Worm (Caenorhabditis elegans) whole organism, L3 larva: ENCODE measurements around the gene Y53F4B.27.
A peak's percentile ranks its signal among the peaks of the same experiment; 100 is the strongest.

Experiments used
- R02D3.7 ChIP-seq: fragments of 150-350 bp; optimal IDR thresholded peaks from 2 replicates; lab custom pipeline; 2014; ENCODE audit warnings: missing biosample characterization, missing genetic modification characterization
- ZK546.5 ChIP-seq: sonication (generic microtip); optimal IDR thresholded peaks from 2 replicates; lab custom pipeline; 2017; ENCODE audit warnings: missing biosample characterization, missing genetic modification characterization
- aly-2 ChIP-seq: fragments of 150-350 bp; optimal IDR thresholded peaks from 2 replicates; lab custom pipeline; 2014; ENCODE audit warnings: missing biosample characterization, missing genetic modification characterization
- ama-1 ChIP-seq: fragments of 150-350 bp; optimal IDR thresholded peaks from 2 replicates; lab custom pipeline; 2018
- ceh-16 ChIP-seq: sonication (generic microtip); optimal IDR thresholded peaks from 2 replicates; lab custom pipeline; 2017; ENCODE audit warnings: missing biosample characterization, missing genetic modification characterization
- ceh-28 ChIP-seq: fragments of 150-350 bp; optimal IDR thresholded peaks from 2 replicates; lab custom pipeline; 2014; ENCODE audit warnings: missing biosample characterization, missing genetic modification reagents, missing genetic modification characterization
- ceh-82 ChIP-seq: fragments of 150-350 bp; optimal IDR thresholded peaks from 2 replicates; lab custom pipeline; 2014; ENCODE audit warnings: missing biosample characterization, missing genetic modification characterization
- ceh-9 ChIP-seq: sonication (generic microtip); optimal IDR thresholded peaks from 2 replicates; lab custom pipeline; 2018; ENCODE audit warnings: missing biosample characterization, missing genetic modification characterization
- daf-12 ChIP-seq: fragments of 150-350 bp; optimal IDR thresholded peaks from 2 replicates; lab custom pipeline; 2014; ENCODE audit warnings: missing biosample characterization, missing genetic modification reagents, missing genetic modification characterization
- egl-27 ChIP-seq: sonication (generic microtip); optimal IDR thresholded peaks from 4 replicates; lab custom pipeline; 2017; ENCODE audit warnings: missing biosample characterization, missing genetic modification reagents, missing genetic modification characterization
- egl-5 ChIP-seq: fragments of 150-350 bp; optimal IDR thresholded peaks from 2 replicates; lab custom pipeline; 2017; ENCODE audit warnings: missing biosample characterization, missing genetic modification reagents, missing genetic modification characterization, inconsistent platforms
- elt-1 ChIP-seq: fragments of 150-350 bp; optimal IDR thresholded peaks from 2 replicates; lab custom pipeline; 2014; ENCODE audit warnings: missing biosample characterization, missing genetic modification characterization
- elt-2 ChIP-seq: sonication (generic microtip); optimal IDR thresholded peaks from 2 replicates; lab custom pipeline; 2016; ENCODE audit warnings: missing genetic modification reagents, mild to moderate bottlenecking, missing genetic modification characterization, missing compliant biosample characterization
- elt-3 ChIP-seq, 3 experiments: fragments of 150-350 bp in 1 of 3; sonication (generic microtip) in 2 of 3; optimal IDR thresholded peaks; 2 replicates in 2 of 3; 4 replicates in 1 of 3; lab custom pipeline; 2014 to 2017; ENCODE audit warnings: missing biosample characterization in 3 of 3, missing genetic modification characterization in 3 of 3
- fkh-10 ChIP-seq: sonication (generic microtip); optimal IDR thresholded peaks from 2 replicates; lab custom pipeline; 2017; ENCODE audit warnings: missing biosample characterization, missing genetic modification reagents, missing genetic modification characterization
- fkh-2 ChIP-seq: fragments of 150-350 bp; optimal IDR thresholded peaks from 2 replicates; lab custom pipeline; 2014; ENCODE audit warnings: missing biosample characterization, missing genetic modification reagents, missing genetic modification characterization
- jun-1 ChIP-seq: fragments of 150-350 bp; optimal IDR thresholded peaks from 2 replicates; lab custom pipeline; 2014; ENCODE audit warnings: missing biosample characterization, missing genetic modification reagents, missing genetic modification characterization
- lin-39 ChIP-seq: fragments of 150-350 bp; optimal IDR thresholded peaks from 2 replicates; lab custom pipeline; 2018; ENCODE audit warnings: missing biosample characterization, missing genetic modification reagents, missing genetic modification characterization
- mdl-1 ChIP-seq: fragments of 150-350 bp; optimal IDR thresholded peaks from 2 replicates; lab custom pipeline; 2014; ENCODE audit warnings: missing biosample characterization, missing genetic modification characterization
- mml-1 ChIP-seq: fragments of 150-350 bp; sonication (generic microtip); optimal IDR thresholded peaks from 3 replicates; lab custom pipeline; 2014; ENCODE audit warnings: missing biosample characterization, missing genetic modification characterization
- nfya-1 ChIP-seq: sonication (generic microtip); optimal IDR thresholded peaks from 2 replicates; lab custom pipeline; 2017; ENCODE audit warnings: missing genetic modification characterization, mild to moderate bottlenecking, missing compliant biosample characterization, antibody characterized with exemption, moderate library complexity; ENCODE audit not compliant: insufficient read depth
- nhr-11 ChIP-seq: fragments of 150-350 bp; optimal IDR thresholded peaks from 2 replicates; lab custom pipeline; 2014; ENCODE audit warnings: missing biosample characterization, missing genetic modification characterization
- nhr-12 ChIP-seq: fragments of 150-350 bp; optimal IDR thresholded peaks from 2 replicates; lab custom pipeline; 2014; ENCODE audit warnings: missing biosample characterization, missing genetic modification characterization
- nhr-23 ChIP-seq: fragments of 150-350 bp; optimal IDR thresholded peaks from 2 replicates; lab custom pipeline; 2014; ENCODE audit warnings: missing biosample characterization, missing genetic modification reagents, missing genetic modification characterization
- nhr-237 ChIP-seq: fragments of 150-350 bp; optimal IDR thresholded peaks from 2 replicates; lab custom pipeline; 2014; ENCODE audit warnings: missing biosample characterization, missing genetic modification characterization
- nhr-25 ChIP-seq: sonication (generic microtip); optimal IDR thresholded peaks from 2 replicates; lab custom pipeline; 2017; ENCODE audit warnings: missing biosample characterization, missing genetic modification characterization
- nhr-28 ChIP-seq: fragments of 150-350 bp; optimal IDR thresholded peaks from 2 replicates; lab custom pipeline; 2014; ENCODE audit warnings: missing biosample characterization, missing genetic modification characterization
- nhr-43 ChIP-seq: sonication (generic microtip); optimal IDR thresholded peaks from 2 replicates; lab custom pipeline; 2016; ENCODE audit warnings: mild to moderate bottlenecking, missing genetic modification characterization, missing compliant biosample characterization; ENCODE audit not compliant: poor library complexity, severe bottlenecking
- nhr-76 ChIP-seq: fragments of 150-350 bp; sonication (generic microtip); optimal IDR thresholded peaks from 5 replicates; lab custom pipeline; 2014; ENCODE audit warnings: missing biosample characterization, missing genetic modification characterization
- nhr-77 ChIP-seq: fragments of 150-350 bp; optimal IDR thresholded peaks from 2 replicates; lab custom pipeline; 2014; ENCODE audit warnings: missing biosample characterization, missing genetic modification characterization
- pha-4 ChIP-seq: fragments of 150-350 bp; optimal IDR thresholded peaks from 2 replicates; lab custom pipeline; 2014; ENCODE audit warnings: missing biosample characterization, missing genetic modification reagents, missing genetic modification characterization
- pqm-1 ChIP-seq: fragments of 150-350 bp; optimal IDR thresholded peaks from 2 replicates; lab custom pipeline; 2017; ENCODE audit warnings: missing biosample characterization, missing genetic modification characterization, inconsistent platforms
- sea-2 ChIP-seq: fragments of 150-350 bp; sonication (generic microtip); optimal IDR thresholded peaks from 4 replicates; lab custom pipeline; 2014; ENCODE audit warnings: missing biosample characterization, missing genetic modification reagents, missing genetic modification characterization
- skn-1 ChIP-seq: fragments of 150-350 bp; optimal IDR thresholded peaks from 2 replicates; lab custom pipeline; 2014; ENCODE audit warnings: missing biosample characterization, missing genetic modification characterization
- snpc-4 ChIP-seq: fragments of 150-350 bp; optimal IDR thresholded peaks from 2 replicates; lab custom pipeline; 2014; ENCODE audit warnings: missing biosample characterization, missing genetic modification characterization
- tbx-2 ChIP-seq: sonication (generic microtip); optimal IDR thresholded peaks from 2 replicates; lab custom pipeline; 2016; ENCODE audit warnings: mild to moderate bottlenecking, missing genetic modification characterization, missing compliant biosample characterization
- unc-39 ChIP-seq: sonication (generic microtip); optimal IDR thresholded peaks from 4 replicates; lab custom pipeline; 2017; ENCODE audit warnings: missing biosample characterization, missing genetic modification characterization
- zag-1 ChIP-seq: fragments of 150-350 bp; optimal IDR thresholded peaks from 2 replicates; lab custom pipeline; 2014; ENCODE audit warnings: missing biosample characterization, missing genetic modification characterization
- ztf-11 ChIP-seq: fragments of 150-350 bp; optimal IDR thresholded peaks from 2 replicates; lab custom pipeline; 2014; ENCODE audit warnings: missing biosample characterization, missing genetic modification characterization
- ztf-4 ChIP-seq: fragments of 150-350 bp; optimal IDR thresholded peaks from 2 replicates; lab custom pipeline; 2014; ENCODE audit warnings: missing biosample characterization, missing genetic modification characterization

Y53F4B.27 gene

DNA sequence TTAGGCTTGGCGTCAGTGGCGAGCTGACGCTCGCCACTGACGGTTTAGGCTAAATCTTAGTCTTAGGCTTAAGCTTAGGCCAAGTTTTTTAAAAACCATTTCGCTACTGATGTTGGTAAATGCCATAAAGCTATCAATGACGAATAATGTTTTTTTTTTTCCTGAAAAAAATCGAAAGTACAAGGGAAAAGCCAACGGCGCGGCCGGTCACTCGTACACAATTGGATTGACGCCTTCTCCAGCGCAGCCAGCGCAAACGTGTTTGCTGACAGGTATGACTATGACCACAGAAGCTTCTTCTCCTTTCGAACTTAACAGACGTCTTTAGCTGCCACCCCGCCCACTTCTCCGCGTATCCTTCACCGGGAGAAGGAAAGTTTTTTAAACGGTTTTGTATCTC, at the start of gene Y53F4B.27:
TSS of gene Y53F4B.27 (plus strand) at position 301 of the 400 bp plus-strand sequence.
- TF ChIP-seq tbx-2 (tag; lab: Kevin White, UChicago), result no peak
- no peak for TF ChIP-seq ztf-11 (tag; lab: Kevin White, UChicago)
- TF ChIP-seq nhr-23 (tag; lab: Kevin White, UChicago), result no peak
- no peak for TF ChIP-seq nhr-237 (tag; lab: Kevin White, UChicago)

DNA sequence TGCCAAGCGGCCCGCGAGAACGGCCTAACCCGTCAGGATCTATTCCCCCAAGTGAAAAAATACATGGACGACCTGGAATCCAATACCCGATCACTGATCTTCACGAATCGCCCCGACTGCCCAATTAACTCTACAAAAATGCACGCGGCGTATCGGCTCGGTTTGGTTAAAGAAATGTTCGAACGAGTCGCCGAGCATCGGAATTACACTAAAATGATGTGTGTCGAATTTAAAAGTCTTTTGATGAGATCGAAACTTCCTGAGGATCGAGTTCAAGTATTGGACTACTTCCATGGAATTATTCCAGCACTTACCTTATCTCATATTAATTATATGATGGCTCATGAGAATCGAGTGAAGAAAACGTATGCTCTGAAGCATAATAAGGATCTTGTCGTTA, 38.5 kb upstream of the Y53F4B.27 start:
- TF ChIP-seq nhr-76 (tag; lab: Kevin White, UChicago) (no peak), nfya-1 (tag; lab: Kevin White, UChicago) (no peak), aly-2 (tag; lab: Kevin White, UChicago) (no peak), elt-2 (no peak), egl-27 (tag; lab: Kevin White, UChicago) (no peak), tbx-2 (tag; lab: Kevin White, UChicago) (no peak), nhr-12 (tag; lab: Kevin White, UChicago) (no peak), nhr-11 (tag; lab: Kevin White, UChicago) (no peak), unc-39 (tag; lab: Kevin White, UChicago) (no peak), fkh-10 (GFP tag; lab: Kevin White, UChicago) (no peak), fkh-2 (tag; lab: Kevin White, UChicago) (no peak), ceh-9 (tag; lab: Kevin White, UChicago) (no peak), mdl-1 (tag; lab: Kevin White, UChicago) (no peak), nhr-28 (tag; lab: Kevin White, UChicago) (no peak), skn-1 (tag; lab: Kevin White, UChicago) (no peak), R02D3.7 (tag; lab: Kevin White, UChicago) (no peak), nhr-25 (tag; lab: Kevin White, UChicago) (no peak), sea-2 (no peak), nhr-237 (tag; lab: Kevin White, UChicago) (no peak), snpc-4 (tag; lab: Kevin White, UChicago) (no peak)

DNA sequence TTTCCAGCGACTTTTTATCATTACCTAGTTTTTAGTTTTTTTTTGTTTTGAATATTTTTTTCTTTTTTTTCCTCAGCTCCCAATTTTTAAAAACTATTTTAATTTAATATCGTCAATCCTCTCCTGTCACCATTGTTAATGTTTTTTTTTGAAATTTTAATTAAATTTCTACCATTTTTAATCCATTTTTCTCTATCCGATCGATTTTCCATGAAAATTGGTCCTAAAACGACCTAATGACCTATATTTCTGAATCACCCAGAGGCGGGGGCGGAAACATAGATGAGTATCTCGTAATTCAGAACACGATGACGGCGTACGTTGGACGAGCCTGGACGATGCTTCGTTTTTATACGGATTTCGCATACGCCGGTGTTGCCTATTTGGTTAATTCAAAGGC, 35.9 kb upstream of the Y53F4B.27 start, which contains the start of gene Y53F4B.39:
TSS of gene Y53F4B.39 (plus strand) at position 301 of the 400 bp plus-strand sequence.
- TF ChIP-seq nhr-76 (tag; lab: Kevin White, UChicago), result no peak
- no peak for TF ChIP-seq R02D3.7 (tag; lab: Kevin White, UChicago)
- TF ChIP-seq mdl-1 (tag; lab: Kevin White, UChicago), result no peak
- no peak for TF ChIP-seq elt-3 (tag; optimal IDR thresholded peaks at IDR 0.05; lab: Kevin White, UChicago)

- no peak for TF ChIP-seq ceh-9 (tag; lab: Kevin White, UChicago)
- no peak for TF ChIP-seq skn-1 (tag; lab: Kevin White, UChicago)
- TF ChIP-seq fkh-10 (GFP tag; lab: Kevin White, UChicago), result no peak
- peak; percentile 87 for TF ChIP-seq elt-2
- TF ChIP-seq nhr-76 (tag; lab: Kevin White, UChicago), result no peak
- no peak for TF ChIP-seq nhr-43
- no peak for TF ChIP-seq ceh-82 (tag; lab: Kevin White, UChicago)
- TF ChIP-seq jun-1 (tag; lab: Kevin White, UChicago), result peak; percentile 26
- no peak for TF ChIP-seq ZK546.5 (tag; lab: Kevin White, UChicago)
- TF ChIP-seq nhr-28 (tag; lab: Kevin White, UChicago), result no peak
- peak; percentile 91 for TF ChIP-seq pqm-1
- no peak for TF ChIP-seq zag-1 (tag; lab: Kevin White, UChicago)
- TF ChIP-seq sea-2, result no peak
- no peak for TF ChIP-seq nhr-237 (tag; lab: Kevin White, UChicago)
- TF ChIP-seq elt-1 (tag; lab: Kevin White, UChicago), result no peak
- TF ChIP-seq pha-4, result peak; percentile 46
- TF ChIP-seq unc-39 (tag; lab: Kevin White, UChicago), result no peak
- TF ChIP-seq snpc-4 (tag; lab: Kevin White, UChicago), result no peak
- TF ChIP-seq ztf-4 (tag; lab: Kevin White, UChicago), result no peak
- TF ChIP-seq nhr-77, result no peak
- TF ChIP-seq ztf-11 (tag; lab: Kevin White, UChicago), result no peak
- no peak for TF ChIP-seq egl-5
- no peak for TF ChIP-seq ama-1 (lab: Kevin White, UChicago)
- no peak for TF ChIP-seq mdl-1 (tag; lab: Kevin White, UChicago)
- no peak for TF ChIP-seq ceh-16 (tag; lab: Kevin White, UChicago)
- no peak for TF ChIP-seq nhr-23 (tag; lab: Kevin White, UChicago)
- no peak for TF ChIP-seq daf-12 (tag; lab: Kevin White, UChicago)
- no peak for TF ChIP-seq mml-1 (tag; lab: Kevin White, UChicago)
- TF ChIP-seq elt-3 (tag; optimal IDR thresholded peaks at IDR 0.05; lab: Kevin White, UChicago), result no peak
- TF ChIP-seq lin-39, result no peak
- TF ChIP-seq ceh-28 (tag; lab: Kevin White, UChicago), result peak; percentile 56
- no peak for TF ChIP-seq nhr-25 (tag; lab: Kevin White, UChicago)
- TF ChIP-seq fkh-2 (tag; lab: Kevin White, UChicago), result no peak
Observed at ce11 chrII:15111352-15111751, 34.3 kb upstream of the Y53F4B.27 start.
